Fruit fly (Drosophila melanogaster) whole organism, wandering third instar larva: ENCODE data around the gene CG6409.
A peak's percentile ranks its signal among the peaks of the same experiment; 100 is the strongest.

Source experiments
- Abd-B ChIP-seq: fragments of >200 bp; optimal IDR thresholded peaks from 2 replicates; lab custom pipeline; 2017; ENCODE audit warnings: missing biosample characterization, missing genetic modification characterization
- CG32264 ChIP-seq: fragments of 200-800 bp; sonication (Bioruptor generic); optimal IDR thresholded peaks from 2 replicates; lab custom pipeline; 2016; ENCODE audit warnings: missing biosample characterization, missing genetic modification characterization
- CG9705 ChIP-seq: fragments of 200-800 bp; sonication (Bioruptor generic); optimal IDR thresholded peaks from 2 replicates; lab custom pipeline; 2018; ENCODE audit warnings: missing biosample characterization, mild to moderate bottlenecking, missing genetic modification characterization
- CrebA ChIP-seq: fragments of 200-800 bp; sonication (Bioruptor generic); optimal IDR thresholded peaks from 2 replicates; lab custom pipeline; 2016; ENCODE audit warnings: missing biosample characterization, mild to moderate bottlenecking, missing genetic modification characterization, borderline replicate concordance
- Dfd ChIP-seq: fragments of >200 bp; optimal IDR thresholded peaks from 2 replicates; lab custom pipeline; 2017; ENCODE audit warnings: missing biosample characterization, missing genetic modification characterization
- Dif ChIP-seq: fragments of 200-275, 200-300 bp; sonication (Bioruptor generic); optimal IDR thresholded peaks from 2 replicates; lab custom pipeline; 2018; ENCODE audit warnings: missing biosample characterization, missing genetic modification characterization; ENCODE audit not compliant: partially characterized antibody
- GATAd ChIP-seq: sonication (Bioruptor generic); optimal IDR thresholded peaks from 2 replicates; lab custom pipeline; 2016; ENCODE audit warnings: missing biosample characterization, missing genetic modification characterization
- HLH106 ChIP-seq: fragments of 200-800 bp; optimal IDR thresholded peaks from 3 replicates; lab custom pipeline; 2019; ENCODE audit warnings: missing biosample characterization, mild to moderate bottlenecking, missing genetic modification characterization, moderate library complexity
- Hnf4 ChIP-seq: fragments of 200-800 bp; sonication (Bioruptor generic); optimal IDR thresholded peaks from 2 replicates; lab custom pipeline; 2016; ENCODE audit warnings: missing biosample characterization, mild to moderate bottlenecking, missing genetic modification characterization
- Hr78 ChIP-seq: fragments of >200 bp; optimal IDR thresholded peaks from 2 replicates; lab custom pipeline; 2017; ENCODE audit warnings: missing biosample characterization, missing genetic modification characterization
- Hr83 ChIP-seq: fragments of 200-300 bp; sonication (Bioruptor generic); optimal IDR thresholded peaks from 2 replicates; lab custom pipeline; 2016; ENCODE audit warnings: missing biosample characterization, mild to moderate bottlenecking, missing genetic modification characterization, moderate library complexity; ENCODE audit not compliant: poor library complexity, severe bottlenecking
- Jra ChIP-seq: sonication (Bioruptor generic); optimal IDR thresholded peaks from 2 replicates; lab custom pipeline; 2016; ENCODE audit warnings: missing biosample characterization, missing genetic modification characterization
- Mio ChIP-seq: sonication (Bioruptor generic); optimal IDR thresholded peaks from 2 replicates; lab custom pipeline; 2016; ENCODE audit warnings: missing biosample characterization, missing genetic modification characterization
- Myc ChIP-seq: fragments of >200 bp; optimal IDR thresholded peaks from 2 replicates; lab custom pipeline; 2017
- N ChIP-seq: fragments of >200 bp; optimal IDR thresholded peaks from 2 replicates; lab custom pipeline; 2018; ENCODE audit warnings: missing biosample characterization, missing external identifiers, missing genetic modification characterization
- OdsH ChIP-seq: fragments of 200-800 bp; sonication (Bioruptor generic); optimal IDR thresholded peaks from 2 replicates; lab custom pipeline; 2016; ENCODE audit warnings: missing biosample characterization, mild to moderate bottlenecking, missing genetic modification characterization
- Rel ChIP-seq, 2 experiments: fragments of 200-800 bp; sonication (Bioruptor generic) in 1 of 2; optimal IDR thresholded peaks; 2 replicates in 1 of 2; 3 replicates in 1 of 2; lab custom pipeline; 2016 to 2019; ENCODE audit warnings: mild to moderate bottlenecking in 2 of 2, missing biosample characterization in 2 of 2, missing genetic modification characterization in 2 of 2, moderate library complexity in 1 of 2
- Sp1 ChIP-seq: fragments of 200-800 bp; sonication (Bioruptor generic); optimal IDR thresholded peaks from 3 replicates; lab custom pipeline; 2019; ENCODE audit warnings: missing biosample characterization, mild to moderate bottlenecking, missing genetic modification characterization, moderate library complexity
- Vsx2 ChIP-seq: fragments of 200-300, 225-300 bp; sonication (Bioruptor generic); optimal IDR thresholded peaks from 2 replicates; lab custom pipeline; 2018; ENCODE audit warnings: missing biosample characterization, missing genetic modification characterization; ENCODE audit not compliant: partially characterized antibody
- br ChIP-seq: fragments of 200-800 bp; sonication (Bioruptor generic); optimal IDR thresholded peaks from 2 replicates; lab custom pipeline; 2016; ENCODE audit warnings: missing biosample characterization, missing genetic modification characterization
- brk ChIP-seq: fragments of 200-800 bp; sonication (Bioruptor generic); optimal IDR thresholded peaks from 2 replicates; lab custom pipeline; 2016; ENCODE audit warnings: missing biosample characterization, mild to moderate bottlenecking, missing genetic modification characterization
- dl ChIP-seq, 2 experiments: fragments of 175-275, 200-275 bp in 1 of 2; fragments of 200-275 bp in 1 of 2; sonication (Bioruptor generic); optimal IDR thresholded peaks; lab custom pipeline; 2018; ENCODE audit warnings: mild to moderate bottlenecking in 2 of 2, missing biosample characterization in 2 of 2, missing genetic modification characterization in 2 of 2, moderate library complexity in 2 of 2; ENCODE audit not compliant: partially characterized antibody in 2 of 2, insufficient read depth in 1 of 2
- dmrt93B ChIP-seq: fragments of 200-800 bp; sonication (Bioruptor generic); optimal IDR thresholded peaks from 2 replicates; lab custom pipeline; 2018; ENCODE audit warnings: missing biosample characterization, mild to moderate bottlenecking, missing genetic modification characterization
- dsf ChIP-seq: sonication (Bioruptor generic); optimal IDR thresholded peaks from 2 replicates; lab custom pipeline; 2016; ENCODE audit warnings: missing biosample characterization, missing genetic modification characterization, borderline replicate concordance
- ey ChIP-seq: fragments of 200-800 bp; sonication (Bioruptor generic); optimal IDR thresholded peaks from 2 replicates; lab custom pipeline; 2016; ENCODE audit warnings: missing biosample characterization, missing genetic modification characterization
- foxo ChIP-seq, 2 experiments: fragments of 200-800 bp; sonication (Bioruptor generic); optimal IDR thresholded peaks; 2 replicates in 1 of 2; 3 replicates in 1 of 2; lab custom pipeline; 2016 to 2017; ENCODE audit warnings: missing biosample characterization in 2 of 2, missing genetic modification characterization in 2 of 2
- fru ChIP-seq: fragments of 200-800 bp; sonication (Bioruptor generic); optimal IDR thresholded peaks from 3 replicates; lab custom pipeline; 2016; ENCODE audit warnings: missing biosample characterization, mild to moderate bottlenecking, missing genetic modification characterization
- h ChIP-seq: fragments of 200-800 bp; sonication (Bioruptor generic); optimal IDR thresholded peaks from 3 replicates; lab custom pipeline; 2016; ENCODE audit warnings: missing biosample characterization, mild to moderate bottlenecking, missing genetic modification characterization
- jim ChIP-seq: fragments of 175-275, 200-325 bp; sonication (Bioruptor generic); optimal IDR thresholded peaks from 2 replicates; lab custom pipeline; 2016; ENCODE audit warnings: missing biosample characterization, mild to moderate bottlenecking, missing genetic modification characterization
- lola ChIP-seq: fragments of >200 bp; optimal IDR thresholded peaks from 2 replicates; lab custom pipeline; 2017; ENCODE audit warnings: missing biosample characterization, missing genetic modification characterization
- pan ChIP-seq: fragments of >200 bp; optimal IDR thresholded peaks from 2 replicates; lab custom pipeline; 2017
- psq ChIP-seq: fragments of 200-800 bp; sonication (Bioruptor generic); optimal IDR thresholded peaks from 3 replicates; lab custom pipeline; 2017; ENCODE audit warnings: missing biosample characterization, mild to moderate bottlenecking, missing genetic modification characterization, moderate library complexity
- rgr ChIP-seq: fragments of 200-800 bp; sonication (Bioruptor generic); optimal IDR thresholded peaks from 3 replicates; lab custom pipeline; 2016; ENCODE audit warnings: missing biosample characterization, mild to moderate bottlenecking, missing genetic modification characterization
- sage ChIP-seq: fragments of 200-800 bp; sonication (Bioruptor generic); optimal IDR thresholded peaks from 2 replicates; lab custom pipeline; 2016; ENCODE audit warnings: missing biosample characterization, mild to moderate bottlenecking, missing genetic modification characterization
- sv ChIP-seq: fragments of 200-800 bp; sonication (Bioruptor generic); optimal IDR thresholded peaks from 3 replicates; lab custom pipeline; 2016; ENCODE audit warnings: missing biosample characterization, missing genetic modification characterization
- tai ChIP-seq: sonication (Bioruptor generic); optimal IDR thresholded peaks from 2 replicates; lab custom pipeline; 2016; ENCODE audit warnings: missing biosample characterization, missing genetic modification characterization
- usp ChIP-seq: fragments of >200 bp; optimal IDR thresholded peaks from 2 replicates; lab custom pipeline; 2017; ENCODE audit warnings: missing biosample characterization, missing genetic modification characterization
- woc ChIP-seq: sonication (Bioruptor generic); optimal IDR thresholded peaks from 2 replicates; lab custom pipeline; 2016; ENCODE audit warnings: missing biosample characterization, mild to moderate bottlenecking, missing genetic modification characterization

CG6409 gene

DNA sequence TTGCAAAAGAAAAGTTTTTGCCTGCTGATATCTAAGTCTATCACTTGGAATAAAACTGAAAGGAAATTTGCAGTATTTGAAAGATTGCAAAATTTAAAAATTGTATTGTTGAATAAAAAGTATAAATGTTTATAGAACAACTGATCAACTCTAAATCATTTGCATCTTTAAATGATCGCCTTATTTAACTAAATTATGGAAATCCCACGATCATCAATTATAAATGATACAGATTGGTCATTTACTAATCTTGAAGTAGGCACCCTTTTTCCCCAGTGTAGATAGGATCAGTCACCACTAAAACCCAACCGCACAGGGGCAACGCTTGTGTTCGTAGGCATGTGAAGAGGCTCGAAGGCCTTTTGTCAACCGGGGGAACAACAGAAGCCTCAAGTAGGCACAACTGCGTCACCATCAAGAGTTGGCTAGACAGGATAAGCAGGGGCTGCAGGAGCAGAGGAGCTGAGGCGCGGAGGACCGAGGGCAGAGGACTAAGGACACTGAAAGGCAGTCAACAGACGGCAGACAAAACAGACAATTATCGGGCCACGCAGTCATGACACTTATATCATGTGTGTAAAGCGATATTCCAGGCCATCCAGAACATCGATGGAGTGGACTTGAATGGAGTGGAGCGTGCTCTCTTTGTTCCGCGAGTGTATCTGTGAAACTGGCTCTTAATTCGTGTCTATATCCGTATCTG lies 34.2 kb downstream of the CG6409 start:
- peak in 1 of 2 experiments; percentile 8 for TF ChIP-seq foxo (GFP tag; optimal IDR thresholded peaks at IDR 0.05; lab: Kevin White, UChicago)
- TF ChIP-seq fru (GFP tag; lab: Kevin White, UChicago) = no peak
- TF ChIP-seq sv (GFP tag; lab: Kevin White, UChicago) = peak; percentile 14
- no peak for TF ChIP-seq lola (GFP tag; lab: Kevin White, UChicago)
- TF ChIP-seq rgr = peak; percentile 15
- TF ChIP-seq psq (GFP tag; lab: Kevin White, UChicago) = no peak

DNA sequence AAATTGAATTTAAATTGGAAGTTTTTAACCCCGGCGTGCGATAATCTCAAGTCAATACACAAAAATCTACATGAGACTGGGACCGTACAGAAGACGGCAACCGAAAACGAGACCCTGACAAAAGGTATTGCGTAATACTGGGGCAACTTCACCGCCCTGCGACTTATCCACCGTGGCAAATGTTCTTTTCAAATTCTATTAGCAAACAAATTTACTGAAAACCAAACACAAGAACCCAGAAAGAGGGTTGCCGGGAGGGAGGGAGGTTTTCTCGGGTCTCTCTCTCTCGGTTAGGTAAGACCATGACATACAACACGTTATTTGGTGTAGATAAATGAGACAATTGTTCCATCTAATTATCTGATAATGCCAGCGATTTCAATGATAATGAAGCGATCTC lies 36.4 kb downstream of the CG6409 start:
- TF ChIP-seq sage (GFP tag; lab: Kevin White, UChicago) = no peak
- no peak for TF ChIP-seq dmrt93B
- no peak for TF ChIP-seq Sp1 (GFP tag; lab: Kevin White, UChicago)
- no peak for TF ChIP-seq h (GFP tag; lab: Kevin White, UChicago)
- TF ChIP-seq Rel (GFP tag; optimal IDR thresholded peaks at IDR 0.05; lab: Kevin White, UChicago) = no peak
- TF ChIP-seq Rel (tag; optimal IDR thresholded peaks at IDR 0.05; lab: Kevin White, UChicago) = no peak
- no peak for TF ChIP-seq ey (GFP tag; lab: Kevin White, UChicago)
- TF ChIP-seq Abd-B (GFP tag; lab: Kevin White, UChicago) = no peak
- TF ChIP-seq Hr78 (GFP tag; lab: Kevin White, UChicago) = no peak
- TF ChIP-seq Dfd (GFP tag; lab: Kevin White, UChicago) = no peak
- no peak for TF ChIP-seq jim (GFP tag; lab: Kevin White, UChicago)
- TF ChIP-seq, all 38 proteins: peak for 0

DNA sequence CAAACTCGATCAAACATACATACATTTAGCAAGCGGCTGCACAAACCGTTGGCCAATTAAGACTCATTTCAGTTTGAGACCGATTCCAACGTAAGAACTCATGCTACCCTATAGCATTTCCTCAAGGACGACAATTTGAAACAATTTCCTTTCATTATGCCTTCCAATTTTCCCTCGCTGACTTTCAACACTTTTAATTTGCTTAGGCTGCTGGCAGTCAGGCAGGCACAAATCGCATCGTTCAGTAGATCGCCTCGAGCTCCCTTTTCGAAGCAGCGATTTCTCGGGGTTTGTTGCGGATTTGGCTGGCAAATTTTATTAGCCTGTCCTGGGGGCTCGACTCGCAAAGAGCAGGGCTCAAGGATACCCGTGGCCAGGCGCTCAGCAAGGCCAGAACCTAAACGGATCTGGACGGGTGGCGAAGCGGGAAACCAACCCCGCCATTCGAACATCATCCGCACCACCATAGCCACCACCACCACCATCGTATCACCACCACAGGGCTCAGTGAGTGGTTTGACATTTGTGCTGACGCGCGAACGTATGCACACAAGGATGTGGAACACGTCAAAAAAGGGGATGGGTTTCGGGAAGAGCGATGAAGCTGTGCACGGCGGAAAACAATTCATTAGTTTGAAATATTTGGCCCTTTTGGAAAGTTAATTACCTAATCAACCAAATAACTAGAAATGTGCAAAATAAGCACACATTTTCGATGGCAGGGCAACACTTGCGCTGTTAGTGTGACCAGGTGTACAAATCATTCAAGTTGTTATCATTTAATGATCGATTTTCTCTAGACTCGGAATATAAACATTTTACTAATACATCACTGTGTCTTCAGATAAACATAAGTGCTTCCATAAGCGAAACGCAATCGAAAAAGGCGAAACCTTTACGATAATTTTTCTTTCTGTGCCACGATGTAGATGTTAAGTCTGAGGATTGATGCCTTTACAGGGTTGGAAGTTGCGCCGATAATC lies 37.3 kb downstream of the CG6409 start:
- TF ChIP-seq Jra (GFP tag; lab: Kevin White, UChicago) (no peak), Mio (no peak), N (GFP tag; lab: Kevin White, UChicago) (no peak), sage (GFP tag; lab: Kevin White, UChicago) (no peak), Dfd (GFP tag; lab: Kevin White, UChicago) (no peak), woc (GFP tag; lab: Kevin White, UChicago) (peak; percentile 45), Abd-B (GFP tag; lab: Kevin White, UChicago) (no peak), CrebA (GFP tag; lab: Kevin White, UChicago) (no peak), Hr78 (GFP tag; lab: Kevin White, UChicago) (no peak), Sp1 (GFP tag; lab: Kevin White, UChicago) (no peak), Hnf4 (GFP tag; lab: Kevin White, UChicago) (no peak), ey (GFP tag; lab: Kevin White, UChicago) (peak; percentile 39), pan (lab: Kevin White, UChicago) (no peak), foxo (GFP tag; optimal IDR thresholded peaks at IDR 0.05; lab: Kevin White, UChicago) (peak in 1 of 2 experiments; percentile 52), h (GFP tag; lab: Kevin White, UChicago) (no peak), Vsx2 (no peak), Rel (GFP tag; optimal IDR thresholded peaks at IDR 0.05; lab: Kevin White, UChicago) (no peak), Rel (tag; optimal IDR thresholded peaks at IDR 0.05; lab: Kevin White, UChicago) (no peak), dsf (no peak), sv (GFP tag; lab: Kevin White, UChicago) (no peak), HLH106 (no peak), fru (GFP tag; lab: Kevin White, UChicago) (peak; percentile 34), dl (GFP tag; optimal IDR thresholded peaks at IDR 0.05; lab: Kevin White, UChicago; ENCODE audit: insufficient read depth in 1 of 2, partially characterized antibody in 2 of 2) (no peak), brk (GFP tag; lab: Kevin White, UChicago) (no peak), tai (GFP tag; lab: Kevin White, UChicago) (no peak), Dif (GFP tag; lab: Kevin White, UChicago) (peak; percentile 15), br (GFP tag; lab: Kevin White, UChicago) (no peak), GATAd (GFP tag; lab: Kevin White, UChicago) (no peak), Hr83 (no peak), Myc (lab: Kevin White, UChicago) (no peak), lola (GFP tag; lab: Kevin White, UChicago) (no peak), CG32264 (GFP tag; lab: Kevin White, UChicago) (no peak), usp (GFP tag; lab: Kevin White, UChicago) (no peak), CG9705 (GFP tag; lab: Kevin White, UChicago) (no peak), psq (GFP tag; lab: Kevin White, UChicago) (peak; percentile 11), rgr (peak; percentile 25), jim (GFP tag; lab: Kevin White, UChicago) (no peak), OdsH (peak; percentile 11), dmrt93B (no peak)
- TF ChIP-seq, all 38 proteins: peak for 8
